Worm (Caenorhabditis elegans) whole organism, L1 larva: ENCODE measurements around the gene C06A8.6.

Experiments
- C04F5.9 ChIP-seq: sonication (generic microtip); optimal IDR thresholded peaks from 2 replicates; lab custom pipeline; 2016; ENCODE audit warnings: missing genetic modification characterization, missing compliant biosample characterization
- C34B4.2 ChIP-seq: sonication (generic microtip); optimal IDR thresholded peaks from 2 replicates; lab custom pipeline; 2017; ENCODE audit warnings: mild to moderate bottlenecking, missing genetic modification characterization, missing compliant biosample characterization
- Y116A8C.19 ChIP-seq: sonication (generic microtip); optimal IDR thresholded peaks from 2 replicates; lab custom pipeline; 2016; ENCODE audit warnings: missing compliant biosample characterization, missing genetic modification characterization, borderline replicate concordance
- alr-1 ChIP-seq: fragments of 200-800 bp; sonication (Bioruptor generic); optimal IDR thresholded peaks from 2 replicates; lab custom pipeline; 2018; ENCODE audit warnings: borderline replicate concordance, mild to moderate bottlenecking, missing genetic modification characterization, missing compliant biosample characterization
- aly-2 ChIP-seq: fragments of 150-350 bp; optimal IDR thresholded peaks from 2 replicates; lab custom pipeline; 2014; ENCODE audit warnings: missing biosample characterization, missing genetic modification characterization
- blmp-1 ChIP-seq: fragments of 150-350 bp; optimal IDR thresholded peaks from 2 replicates; lab custom pipeline; 2014; ENCODE audit warnings: missing biosample characterization, missing genetic modification characterization
- ceh-63 ChIP-seq: fragments of 200-800 bp; sonication (Bioruptor generic); optimal IDR thresholded peaks from 2 replicates; lab custom pipeline; 2018; ENCODE audit warnings: mild to moderate bottlenecking, missing genetic modification characterization, missing compliant biosample characterization
- ceh-88 ChIP-seq: fragments of 200-800 bp; sonication (Bioruptor generic); IDR thresholded peaks from 2 replicates; pipeline ENCODE4 v1.3.6; 2022; ENCODE audit warnings: missing genetic modification characterization, missing compliant biosample characterization
- ceh-90 ChIP-seq: sonication (generic microtip); optimal IDR thresholded peaks from 2 replicates; lab custom pipeline; 2016; ENCODE audit warnings: missing genetic modification characterization, missing compliant biosample characterization
- efl-1 ChIP-seq, 4 experiments: fragments of 150-350 bp; optimal IDR thresholded peaks in 3 of 4; peaks in 1 of 4; 1 replicate in 1 of 4; 2 replicates in 3 of 4; lab custom pipeline; 2014; ENCODE audit warnings: missing biosample characterization in 2 of 4, missing genetic modification characterization in 2 of 4, missing genetic modification reagents in 2 of 4
- egl-13 ChIP-seq: sonication (generic microtip); optimal IDR thresholded peaks from 2 replicates; lab custom pipeline; 2016; ENCODE audit warnings: missing genotype, missing genetic modification reagents, missing genetic modification characterization, missing compliant biosample characterization
- elt-2 ChIP-seq: sonication (generic microtip); optimal IDR thresholded peaks from 2 replicates; lab custom pipeline; 2016; ENCODE audit warnings: missing genetic modification characterization, mild to moderate bottlenecking, inconsistent platforms, missing compliant biosample characterization, missing genetic modification reagents
- elt-3 ChIP-seq, 6 experiments: fragments of 150-350 bp in 1 of 6; sonication (generic microtip); optimal IDR thresholded peaks; 2 replicates each; lab custom pipeline; 2017 to 2018; ENCODE audit warnings: missing biosample characterization in 6 of 6, missing genetic modification characterization in 6 of 6, inconsistent platforms in 1 of 6
- fkh-10 ChIP-seq: sonication (generic microtip); optimal IDR thresholded peaks from 2 replicates; lab custom pipeline; 2017; ENCODE audit warnings: missing biosample characterization, missing genetic modification reagents, missing genetic modification characterization
- fkh-4 ChIP-seq: sonication (generic microtip); optimal IDR thresholded peaks from 2 replicates; lab custom pipeline; 2016; ENCODE audit warnings: missing compliant biosample characterization, missing genetic modification characterization, borderline replicate concordance
- fos-1 ChIP-seq: fragments of 150-350 bp; optimal IDR thresholded peaks from 2 replicates; lab custom pipeline; 2014; ENCODE audit warnings: missing biosample characterization, missing genetic modification characterization
- grh-1 ChIP-seq: fragments of 200-800 bp; sonication (Bioruptor generic); IDR thresholded peaks from 2 replicates; pipeline ENCODE4 v1.3.6; 2022; ENCODE audit warnings: missing genetic modification reagents, missing genetic modification characterization, missing compliant biosample characterization
- hpl-2 ChIP-seq: fragments of 150-350 bp; optimal IDR thresholded peaks from 2 replicates; lab custom pipeline; 2014; ENCODE audit warnings: missing biosample characterization, missing genetic modification reagents, missing genetic modification characterization
- irx-1 ChIP-seq: sonication (generic microtip); optimal IDR thresholded peaks from 2 replicates; lab custom pipeline; 2016; ENCODE audit warnings: missing genetic modification characterization, missing compliant biosample characterization
- isw-1 ChIP-seq: fragments of 200-800 bp; sonication (Bioruptor generic); IDR thresholded peaks from 2 replicates; pipeline ENCODE4 v1.3.6; 2022; ENCODE audit warnings: missing genetic modification characterization, missing compliant biosample characterization
- jun-1 ChIP-seq: fragments of 150-350 bp; optimal IDR thresholded peaks from 2 replicates; lab custom pipeline; 2014; ENCODE audit warnings: missing biosample characterization, missing genetic modification reagents, missing genetic modification characterization
- lin-13 ChIP-seq: fragments of 150-350 bp; optimal IDR thresholded peaks from 2 replicates; lab custom pipeline; 2014; ENCODE audit warnings: missing biosample characterization, missing genetic modification reagents, missing genetic modification characterization
- lin-14 ChIP-seq: fragments of 200-800 bp; sonication (Bioruptor generic); optimal IDR thresholded peaks from 2 replicates; lab custom pipeline; 2018; ENCODE audit warnings: mild to moderate bottlenecking, missing genetic modification characterization, moderate library complexity, missing compliant biosample characterization
- lin-35 ChIP-seq, 2 experiments: fragments of 150-350 bp; optimal IDR thresholded peaks; 2 replicates each; lab custom pipeline; 2014; ENCODE audit warnings: missing biosample characterization in 2 of 2, missing genetic modification characterization in 2 of 2, missing genetic modification reagents in 2 of 2
- lin-39 ChIP-seq: fragments of 150-350 bp; optimal IDR thresholded peaks from 2 replicates; lab custom pipeline; 2014; ENCODE audit warnings: missing biosample characterization, missing genetic modification reagents, missing genetic modification characterization
- lir-3 ChIP-seq: sonication (generic microtip); optimal IDR thresholded peaks from 2 replicates; lab custom pipeline; 2016; ENCODE audit warnings: mild to moderate bottlenecking, missing genetic modification characterization, moderate library complexity, missing compliant biosample characterization; ENCODE audit not compliant: poor library complexity
- mab-9 ChIP-seq: fragments of 200-800 bp; sonication (Bioruptor generic); IDR thresholded peaks from 2 replicates; pipeline ENCODE4 v1.3.6; 2022; ENCODE audit warnings: missing genetic modification reagents, missing genetic modification characterization, missing compliant biosample characterization
- mef-2 ChIP-seq: fragments of 150-350 bp; optimal IDR thresholded peaks from 2 replicates; lab custom pipeline; 2014; ENCODE audit warnings: missing biosample characterization, missing genetic modification characterization
- nhr-12 ChIP-seq: sonication (generic microtip); optimal IDR thresholded peaks from 2 replicates; lab custom pipeline; 2017; ENCODE audit warnings: missing biosample characterization, missing genetic modification characterization
- nhr-20 ChIP-seq: sonication (generic microtip); optimal IDR thresholded peaks from 2 replicates; lab custom pipeline; 2016; ENCODE audit warnings: mild to moderate bottlenecking, missing genetic modification characterization, missing compliant biosample characterization
- nhr-237 ChIP-seq: fragments of 150-350 bp; optimal IDR thresholded peaks from 2 replicates; lab custom pipeline; 2014; ENCODE audit warnings: missing biosample characterization, missing genetic modification characterization
- nhr-71 ChIP-seq: sonication (generic microtip); optimal IDR thresholded peaks from 2 replicates; lab custom pipeline; 2016; ENCODE audit warnings: mild to moderate bottlenecking, missing genetic modification characterization, moderate library complexity, missing compliant biosample characterization
- nhr-90 ChIP-seq: sonication (generic microtip); optimal IDR thresholded peaks from 2 replicates; lab custom pipeline; 2016; ENCODE audit warnings: mild to moderate bottlenecking, missing genetic modification characterization, missing compliant biosample characterization; ENCODE audit not compliant: poor library complexity
- pax-3 ChIP-seq: fragments of 200-800 bp; sonication (Bioruptor generic); optimal IDR thresholded peaks from 2 replicates; lab custom pipeline; 2018; ENCODE audit warnings: mild to moderate bottlenecking, missing genetic modification characterization, moderate library complexity, missing compliant biosample characterization
- pqm-1 ChIP-seq: sonication (generic microtip); optimal IDR thresholded peaks from 3 replicates; lab custom pipeline; 2017; ENCODE audit warnings: missing biosample characterization, missing genetic modification characterization
- rnt-1 ChIP-seq: sonication (generic microtip); optimal IDR thresholded peaks from 2 replicates; lab custom pipeline; 2016; ENCODE audit warnings: mild to moderate bottlenecking, missing genetic modification characterization, moderate library complexity, missing compliant biosample characterization
- skn-1 ChIP-seq: fragments of 150-350 bp; optimal IDR thresholded peaks from 2 replicates; lab custom pipeline; 2014; ENCODE audit warnings: missing biosample characterization, missing genetic modification characterization
- snu-23 ChIP-seq: sonication (generic microtip); optimal IDR thresholded peaks from 2 replicates; lab custom pipeline; 2016; ENCODE audit warnings: missing genetic modification characterization, missing compliant biosample characterization
- sox-4 ChIP-seq: sonication (generic microtip); optimal IDR thresholded peaks from 2 replicates; lab custom pipeline; 2016; ENCODE audit warnings: missing genetic modification characterization, missing compliant biosample characterization
- sptf-1 ChIP-seq: fragments of 150-350 bp; optimal IDR thresholded peaks from 2 replicates; lab custom pipeline; 2014; ENCODE audit warnings: missing biosample characterization, missing genetic modification characterization
- sup-37 ChIP-seq: fragments of 200-800 bp; sonication (Bioruptor generic); optimal IDR thresholded peaks from 2 replicates; lab custom pipeline; 2018; ENCODE audit warnings: mild to moderate bottlenecking, missing genetic modification characterization, missing compliant biosample characterization
- swsn-7 ChIP-seq: sonication (generic microtip); optimal IDR thresholded peaks from 2 replicates; lab custom pipeline; 2016; ENCODE audit warnings: missing genetic modification characterization, missing compliant biosample characterization
- tlp-1 ChIP-seq: fragments of 150-350 bp; optimal IDR thresholded peaks from 2 replicates; lab custom pipeline; 2014; ENCODE audit warnings: missing biosample characterization, missing genetic modification characterization
- unc-130 ChIP-seq: fragments of 150-350 bp; optimal IDR thresholded peaks from 2 replicates; lab custom pipeline; 2017; ENCODE audit warnings: missing biosample characterization, missing genetic modification characterization, inconsistent platforms
- unc-30 ChIP-seq: sonication (generic microtip); optimal IDR thresholded peaks from 2 replicates; lab custom pipeline; 2017; ENCODE audit warnings: missing biosample characterization, missing genetic modification characterization
- unc-62 ChIP-seq: fragments of 150-350 bp; optimal IDR thresholded peaks from 2 replicates; lab custom pipeline; 2014; ENCODE audit warnings: missing biosample characterization, missing genetic modification reagents, missing genetic modification characterization
- vab-15 ChIP-seq: sonication (generic microtip); optimal IDR thresholded peaks from 2 replicates; lab custom pipeline; 2017; ENCODE audit warnings: missing genotype, mild to moderate bottlenecking, missing genetic modification characterization, missing compliant biosample characterization
- xbp-1 ChIP-seq: sonication (generic microtip); optimal IDR thresholded peaks from 2 replicates; lab custom pipeline; 2016; ENCODE audit warnings: missing genetic modification characterization, missing compliant biosample characterization
- zag-1 ChIP-seq: fragments of 150-350 bp; optimal IDR thresholded peaks from 2 replicates; lab custom pipeline; 2014; ENCODE audit warnings: missing biosample characterization, missing genetic modification characterization
- ztf-11 ChIP-seq, 2 experiments: sonication (generic microtip); optimal IDR thresholded peaks; 2 replicates each; lab custom pipeline; 2016 to 2017; ENCODE audit warnings: missing genetic modification characterization in 2 of 2, missing biosample characterization in 1 of 2, missing compliant biosample characterization in 1 of 2

The C06A8.6 gene

DNA sequence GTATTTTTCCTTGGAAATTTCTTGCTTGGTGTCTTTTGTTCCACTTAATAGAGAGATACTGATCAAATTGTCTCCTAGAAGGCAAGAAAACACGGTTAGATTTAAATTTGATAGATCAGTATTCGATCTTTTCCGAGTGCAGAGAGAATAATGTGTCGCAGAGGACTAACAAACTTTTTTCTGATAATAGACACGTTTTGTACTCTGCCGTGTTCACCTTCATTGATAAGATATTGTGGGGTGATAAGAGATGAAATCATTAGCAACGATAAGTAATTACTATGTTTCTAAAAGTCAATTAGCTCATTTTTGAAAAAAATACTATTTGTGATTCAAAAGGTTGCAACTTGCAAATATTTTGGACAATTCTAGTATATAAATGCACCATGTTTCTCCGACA is 4.4 kb downstream of the C06A8.6 start:
- TF ChIP-seq hpl-2 (no peak), swsn-7 (no peak), C34B4.2 (tag; lab: Kevin White, UChicago) (no peak), pqm-1 (tag; lab: Kevin White, UChicago) (peak; percentile 29), tlp-1 (tag; lab: Kevin White, UChicago) (peak; percentile 14), egl-13 (tag; lab: Kevin White, UChicago) (no peak), zag-1 (no peak), vab-15 (tag; lab: Kevin White, UChicago) (no peak), lin-14 (peak; percentile 49), Y116A8C.19 (tag; lab: Kevin White, UChicago) (no peak), ceh-63 (GFP tag; lab: Kevin White, UChicago) (no peak), ceh-90 (tag; lab: Kevin White, UChicago) (no peak), efl-1 (optimal IDR thresholded peaks at IDR 0.05; lab: Kevin White, UChicago) (no peak), efl-1 (GFP tag; optimal IDR thresholded peaks at IDR 0.05 in 1 of 2; lab: Kevin White, UChicago) (no peak), lin-13 (no peak), blmp-1 (tag; lab: Kevin White, UChicago) (peak; percentile 34), rnt-1 (tag; lab: Kevin White, UChicago) (no peak), snu-23 (GFP tag; lab: Kevin White, UChicago) (peak; percentile 2), fos-1 (tag; lab: Kevin White, UChicago) (no peak), elt-3 (tag; optimal IDR thresholded peaks at IDR 0.05; lab: Kevin White, UChicago) (peak; percentile 29 to 97 (median 86)), lin-35 (GFP tag; optimal IDR thresholded peaks at IDR 0.05; lab: Kevin White, UChicago) (no peak), elt-2 (peak; percentile 75), nhr-90 (peak; percentile 24), skn-1 (tag; lab: Kevin White, UChicago) (no peak), irx-1 (tag; lab: Kevin White, UChicago) (no peak), aly-2 (tag; lab: Kevin White, UChicago) (no peak), fkh-10 (GFP tag; lab: Kevin White, UChicago) (no peak), nhr-237 (tag; lab: Kevin White, UChicago) (no peak), grh-1 (GFP tag; lab: Robert Waterston, UW) (0 out of 2 replicates have a peak, but pooled peaks have one; percentile 15), sup-37 (GFP tag; lab: Kevin White, UChicago) (no peak), nhr-71 (no peak), unc-62 (GFP tag; lab: Kevin White, UChicago) (no peak), pax-3 (no peak), mab-9 (no peak), sptf-1 (tag; lab: Kevin White, UChicago) (no peak), nhr-20 (tag; lab: Kevin White, UChicago) (peak; percentile 16)

DNA sequence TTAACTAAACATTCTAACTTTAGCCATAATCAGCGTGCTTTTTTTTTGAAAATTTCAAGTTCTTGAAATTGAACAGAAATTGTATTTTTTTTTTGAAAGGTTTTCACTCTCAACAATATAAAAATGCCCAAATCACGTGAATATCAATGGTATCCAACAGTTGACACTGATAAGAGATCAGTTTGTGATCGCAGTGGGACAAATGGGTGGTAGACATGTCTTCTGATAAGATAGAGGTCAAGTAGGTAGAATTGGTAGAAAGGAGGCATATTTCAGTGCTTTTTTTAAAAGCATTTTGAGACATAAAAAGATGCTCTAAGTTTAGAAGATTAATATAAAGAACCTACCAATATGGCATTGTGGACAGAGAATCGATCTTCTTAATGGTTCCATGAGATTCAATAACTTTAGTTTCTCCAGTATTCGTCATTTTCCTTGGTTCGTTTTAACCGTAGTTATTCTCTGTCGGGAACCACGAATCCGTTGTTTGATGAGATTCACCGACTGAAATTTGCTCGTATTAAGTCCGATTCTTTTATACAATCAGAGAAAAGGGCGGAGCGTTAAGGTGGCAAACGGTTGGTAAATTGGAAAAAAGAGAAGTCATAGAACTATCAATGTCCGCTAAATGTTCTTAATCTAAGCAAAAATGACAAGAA is 5.2 kb downstream of the C06A8.6 start, which contains the start of gene mthf-1:
Gene mthf-1 (minus strand): TSS at position 504 of the 659 bp plus-strand sequence.
- TF ChIP-seq fkh-4 (tag; lab: Kevin White, UChicago), result no peak
- no peak for TF ChIP-seq ceh-88 (GFP tag; lab: Robert Waterston, UW)
- no peak for TF ChIP-seq isw-1 (GFP tag; lab: Robert Waterston, UW)
- TF ChIP-seq fkh-10 (GFP tag; lab: Kevin White, UChicago), result no peak
- TF ChIP-seq unc-130 (tag; lab: Kevin White, UChicago), result no peak
- no peak for TF ChIP-seq nhr-12 (tag; lab: Kevin White, UChicago)
- TF ChIP-seq jun-1 (tag; lab: Kevin White, UChicago), result no peak
- no peak for TF ChIP-seq lin-39 (tag; lab: Kevin White, UChicago)
- TF ChIP-seq sup-37 (GFP tag; lab: Kevin White, UChicago), result no peak
- no peak for TF ChIP-seq xbp-1
- TF ChIP-seq hpl-2, result no peak
- TF ChIP-seq zag-1, result no peak
- no peak for TF ChIP-seq pax-3
- no peak for TF ChIP-seq C34B4.2 (tag; lab: Kevin White, UChicago)
- TF ChIP-seq lin-14, result no peak
- no peak for TF ChIP-seq nhr-237 (tag; lab: Kevin White, UChicago)
- TF ChIP-seq pqm-1 (tag; lab: Kevin White, UChicago), result no peak
- no peak for TF ChIP-seq ztf-11 (tag; optimal IDR thresholded peaks at IDR 0.05; lab: Kevin White, UChicago)
- TF ChIP-seq lir-3, result no peak
- no peak for TF ChIP-seq sox-4 (tag; lab: Kevin White, UChicago)
- no peak for TF ChIP-seq tlp-1 (tag; lab: Kevin White, UChicago)
- TF ChIP-seq swsn-7, result no peak
- no peak for TF ChIP-seq alr-1 (tag; lab: Kevin White, UChicago)
- TF ChIP-seq mef-2 (tag; lab: Kevin White, UChicago), result no peak
- no peak for TF ChIP-seq C04F5.9 (tag; lab: Kevin White, UChicago)
- TF ChIP-seq unc-30 (tag; lab: Kevin White, UChicago), result no peak
